Worm (Caenorhabditis elegans) whole organism, L4/young adult: ENCODE data around the gene Y43F8B.25.

ENCODE experiments used
- W03F9.2 ChIP-seq: fragments of 150-350 bp; optimal IDR thresholded peaks from 2 replicates; lab custom pipeline; 2014; ENCODE audit warnings: missing biosample characterization, missing genetic modification characterization
- dao-5 ChIP-seq: sonication (generic microtip); optimal IDR thresholded peaks from 2 replicates; lab custom pipeline; 2016; ENCODE audit warnings: missing genotype, missing genetic modification characterization, moderate library complexity, missing compliant biosample characterization
- him-1 ChIP-seq: sonication (generic microtip); optimal IDR thresholded peaks from 2 replicates; lab custom pipeline; 2016; ENCODE audit warnings: missing genotype, missing genetic modification reagents, missing genetic modification characterization, missing compliant biosample characterization

The Y43F8B.25 gene

DNA sequence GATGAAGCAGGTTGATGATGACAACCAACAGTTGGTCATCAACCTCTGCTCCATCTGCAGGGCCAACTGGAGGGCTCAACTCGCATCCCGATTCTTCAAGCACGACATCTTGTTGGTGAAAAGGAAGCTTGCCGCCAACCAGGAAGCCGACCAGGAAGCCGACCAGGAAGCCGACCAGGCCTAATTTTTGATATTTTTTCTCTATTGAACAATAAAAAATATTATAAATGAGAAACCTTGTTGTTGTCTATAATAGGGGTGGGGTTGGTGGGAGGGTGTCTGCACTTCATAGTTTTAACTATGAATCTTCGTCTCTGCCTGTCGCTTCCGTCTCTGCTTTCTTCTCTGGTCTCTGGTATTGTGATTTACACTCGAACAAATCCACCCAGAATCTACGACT lies 23.0 kb downstream of the Y43F8B.25 start, which contains the start of gene Y43F8B.18:
Gene Y43F8B.18 (plus strand): TSS at position 301 of the 400 bp plus-strand sequence.
- TF ChIP-seq W03F9.2 (tag; lab: Kevin White, UChicago) (no peak), him-1 (no peak), dao-5 (tag; lab: Kevin White, UChicago) (no peak)

DNA sequence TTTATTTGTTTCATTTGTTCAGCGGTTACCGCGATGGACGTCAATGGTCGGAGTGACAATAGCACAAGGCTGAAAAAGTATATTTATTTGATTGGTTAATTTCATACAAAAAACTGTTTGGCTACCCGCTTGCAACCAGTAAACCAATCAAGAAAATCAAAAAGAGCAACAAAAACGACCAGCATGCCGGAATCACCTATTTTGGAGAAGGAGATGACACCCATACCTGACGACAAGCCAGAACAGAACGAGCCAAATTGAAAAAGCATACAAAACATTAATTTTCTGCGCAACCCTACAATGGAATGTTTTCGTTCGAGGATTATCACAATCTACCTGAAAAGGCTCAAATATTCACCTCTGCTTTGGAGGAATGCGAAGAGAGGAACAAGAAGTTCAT lies 27.7 kb downstream of the Y43F8B.25 start, which contains the start of gene Y43F8B.7:
Gene Y43F8B.7 (plus strand): TSS at position 301 of the 400 bp plus-strand sequence.
- TF ChIP-seq W03F9.2 (tag; lab: Kevin White, UChicago) (no peak), him-1 (no peak), dao-5 (tag; lab: Kevin White, UChicago) (no peak)

DNA sequence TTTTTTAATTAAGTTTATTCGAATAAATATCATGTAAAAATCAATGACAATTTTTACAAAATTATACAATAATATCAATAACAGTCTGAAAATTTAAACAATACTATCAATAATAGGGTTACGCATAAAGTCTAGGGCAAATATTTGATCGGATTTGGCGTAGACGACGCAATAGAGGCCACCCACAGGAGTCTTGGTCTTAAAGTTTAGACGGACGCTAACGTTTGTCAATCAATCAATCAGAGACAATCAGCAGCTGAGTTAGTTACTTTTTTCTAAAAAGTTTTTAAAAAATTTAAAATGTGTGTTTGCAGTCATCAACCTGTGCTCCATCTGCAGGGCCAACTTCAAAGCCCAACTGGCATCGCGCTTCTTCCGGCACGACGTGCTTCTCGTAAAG lies 28.6 kb downstream of the Y43F8B.25 start, which contains the start of gene Y43F8B.29:
Gene Y43F8B.29 (plus strand): TSS at position 301 of the 400 bp plus-strand sequence.
- no peak for TF ChIP-seq him-1
- TF ChIP-seq W03F9.2 (tag; lab: Kevin White, UChicago), result no peak
- TF ChIP-seq dao-5 (tag; lab: Kevin White, UChicago), result no peak

DNA sequence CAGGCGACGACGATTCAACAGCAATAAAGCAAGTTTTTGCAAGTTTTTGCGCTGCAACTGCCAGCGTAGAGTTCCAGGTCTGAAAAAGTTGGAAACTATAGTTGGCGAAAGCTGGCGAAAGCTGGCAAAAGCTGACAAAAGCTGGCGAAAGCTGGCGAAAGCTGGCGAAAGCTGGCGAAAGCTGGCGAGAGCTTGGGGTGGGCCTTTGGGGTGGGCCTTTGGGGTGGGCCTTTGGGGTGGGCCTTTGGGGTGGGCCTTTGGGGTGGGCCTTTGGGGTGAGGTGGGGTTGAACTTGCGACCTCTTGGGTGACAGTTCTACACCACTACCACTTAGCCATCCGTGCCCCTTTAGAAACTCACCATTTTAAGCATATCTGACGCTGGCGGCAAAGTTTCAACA lies 32.4 kb downstream of the Y43F8B.25 start:
- TF ChIP-seq dao-5 (tag; lab: Kevin White, UChicago), result no peak

DNA sequence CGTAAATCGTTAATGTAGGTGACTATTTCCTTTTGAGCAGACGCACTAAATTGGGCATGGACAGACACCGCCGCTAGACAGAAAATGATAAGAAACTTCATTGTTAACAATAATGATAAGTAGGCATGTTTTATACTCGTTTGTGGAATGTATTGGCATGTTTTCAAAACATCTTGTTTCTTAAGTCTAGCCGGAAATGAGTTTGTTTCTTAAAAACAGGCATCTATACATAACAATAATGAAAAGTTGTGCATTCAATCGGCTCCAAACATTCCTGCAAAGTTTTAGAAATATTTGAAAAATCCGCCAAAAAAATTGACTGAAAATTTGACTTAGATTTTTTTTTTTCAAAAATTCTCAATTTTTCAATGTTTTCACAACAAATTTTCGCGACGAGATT lies 32.9 kb downstream of the Y43F8B.25 start, which contains the start of gene scl-21:
Gene scl-21 (minus strand): TSS at position 101 of the 400 bp plus-strand sequence.
- TF ChIP-seq him-1 (no peak), dao-5 (tag; lab: Kevin White, UChicago) (no peak), W03F9.2 (tag; lab: Kevin White, UChicago) (no peak)

DNA sequence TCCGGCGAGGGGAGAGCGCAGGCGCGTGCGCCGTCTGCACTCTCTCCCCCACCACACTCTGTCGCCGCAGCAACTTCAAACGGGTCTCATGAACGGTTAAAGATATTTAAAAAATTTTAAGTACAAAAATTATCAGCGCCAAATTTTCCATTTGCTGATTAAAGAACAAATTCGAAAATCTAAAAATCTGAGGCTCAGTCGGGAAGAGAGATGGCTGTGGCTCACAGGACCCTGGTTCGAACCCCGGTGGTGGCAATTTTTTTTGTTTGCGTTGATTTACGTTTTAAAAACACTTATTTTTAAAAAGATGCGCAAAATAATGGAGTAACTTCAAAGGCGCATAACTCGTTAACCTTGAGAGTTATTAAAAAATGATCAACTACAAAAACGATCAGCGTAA lies 34.4 kb downstream of the Y43F8B.25 start:
- TF ChIP-seq W03F9.2 (tag; lab: Kevin White, UChicago), result no peak
- TF ChIP-seq him-1, result no peak
- TF ChIP-seq dao-5 (tag; lab: Kevin White, UChicago), result no peak

DNA sequence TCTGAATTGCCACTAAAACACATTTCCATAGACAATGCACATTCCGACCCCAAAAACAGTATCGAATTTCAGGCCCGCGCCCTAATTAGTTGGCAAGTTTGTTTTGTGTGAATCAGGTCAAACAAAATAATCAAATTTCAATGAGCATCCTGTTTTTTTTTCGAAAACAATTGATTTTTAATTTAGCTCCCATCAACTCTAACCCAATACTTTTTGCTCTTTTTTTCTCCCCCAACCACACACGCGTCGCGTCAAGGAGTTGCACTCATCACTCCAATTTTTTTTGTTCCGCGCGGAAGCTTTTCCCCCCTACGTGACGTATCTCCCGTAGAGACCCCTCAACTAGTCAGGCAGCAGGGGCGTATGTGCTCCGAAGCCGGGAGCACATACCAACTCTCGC lies 38.7 kb downstream of the Y43F8B.25 start:
- TF ChIP-seq dao-5 (tag; lab: Kevin White, UChicago) (no peak), W03F9.2 (tag; lab: Kevin White, UChicago) (no peak), him-1 (no peak)

DNA sequence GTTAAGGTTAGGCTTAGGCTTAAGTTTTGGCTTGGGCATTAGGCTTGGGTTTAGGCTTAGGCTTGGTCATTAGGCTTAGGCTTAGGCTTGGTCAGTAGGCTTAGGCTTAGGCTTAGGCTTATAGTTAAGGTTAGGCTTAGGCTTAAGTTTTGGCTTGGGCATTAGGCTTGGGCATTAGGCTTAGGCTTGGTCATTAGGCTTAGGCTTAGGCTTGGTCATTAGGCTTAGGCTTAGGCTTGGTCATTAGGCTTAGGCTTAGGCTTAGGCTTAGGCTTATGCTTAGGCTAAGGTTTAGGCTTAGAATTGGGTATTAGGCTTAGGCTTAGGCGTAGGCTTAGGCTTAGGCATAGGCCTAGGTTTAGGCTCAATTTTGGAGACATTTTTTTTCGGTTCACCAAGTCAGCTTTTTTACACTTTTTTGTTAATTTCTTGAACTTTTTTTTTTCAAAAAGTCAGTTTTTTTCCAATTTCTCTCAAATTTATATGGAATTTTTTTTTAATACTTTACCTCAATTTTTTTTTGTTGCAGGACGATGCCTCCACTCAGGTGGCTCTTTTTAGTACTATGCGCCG lies 40.0 kb downstream of the Y43F8B.25 start, which contains the start of gene Y43F8B.3:
Gene Y43F8B.3 (plus strand): TSS at position 523 of the 573 bp plus-strand sequence.
- TF ChIP-seq W03F9.2 (tag; lab: Kevin White, UChicago), result no peak
- no peak for TF ChIP-seq him-1
- TF ChIP-seq dao-5 (tag; lab: Kevin White, UChicago), result no peak

DNA sequence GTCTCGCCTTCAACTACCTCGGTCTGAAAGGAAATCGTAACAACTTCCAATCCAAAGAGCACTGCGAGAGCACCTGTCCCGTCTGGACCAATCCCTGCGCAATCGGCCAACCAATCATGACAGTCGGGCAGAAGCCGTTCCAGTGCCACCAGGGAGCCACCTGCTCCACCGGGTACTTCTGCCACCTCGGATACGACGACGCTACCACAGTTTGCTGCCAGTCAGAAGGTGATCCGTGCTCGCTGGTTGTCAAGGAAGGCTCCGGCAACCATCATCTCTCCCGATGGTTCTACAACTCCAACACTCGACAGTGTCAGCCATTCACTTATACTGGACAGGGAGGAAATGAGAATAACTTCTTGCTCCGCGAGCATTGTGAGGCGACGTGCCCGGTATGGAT lies 46.3 kb downstream of the Y43F8B.25 start:
- TF ChIP-seq him-1 (no peak), W03F9.2 (tag; lab: Kevin White, UChicago) (no peak), dao-5 (tag; lab: Kevin White, UChicago) (no peak)

DNA sequence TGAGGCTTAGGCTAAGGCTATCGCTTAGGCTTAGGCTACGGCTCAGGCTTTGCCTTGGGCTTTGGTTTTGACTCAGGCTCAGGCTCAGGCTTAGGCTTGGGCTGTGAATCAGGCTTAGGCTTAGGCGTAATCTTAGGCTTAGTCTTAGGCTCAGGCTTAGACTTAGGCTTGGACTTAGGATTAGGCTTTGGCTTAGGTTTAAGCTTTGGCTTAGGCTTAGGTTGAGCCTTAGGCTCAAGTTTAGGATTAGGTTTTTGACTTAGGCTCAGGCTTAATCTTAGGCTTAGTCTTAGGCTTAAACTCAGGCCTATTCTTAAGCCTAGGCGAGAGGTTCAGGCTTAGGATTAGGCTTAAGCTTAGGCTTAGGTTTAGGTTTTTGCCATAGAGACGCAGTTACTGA lies 47.6 kb downstream of the Y43F8B.25 start:
- TF ChIP-seq W03F9.2 (tag; lab: Kevin White, UChicago) (no peak), him-1 (no peak)

DNA sequence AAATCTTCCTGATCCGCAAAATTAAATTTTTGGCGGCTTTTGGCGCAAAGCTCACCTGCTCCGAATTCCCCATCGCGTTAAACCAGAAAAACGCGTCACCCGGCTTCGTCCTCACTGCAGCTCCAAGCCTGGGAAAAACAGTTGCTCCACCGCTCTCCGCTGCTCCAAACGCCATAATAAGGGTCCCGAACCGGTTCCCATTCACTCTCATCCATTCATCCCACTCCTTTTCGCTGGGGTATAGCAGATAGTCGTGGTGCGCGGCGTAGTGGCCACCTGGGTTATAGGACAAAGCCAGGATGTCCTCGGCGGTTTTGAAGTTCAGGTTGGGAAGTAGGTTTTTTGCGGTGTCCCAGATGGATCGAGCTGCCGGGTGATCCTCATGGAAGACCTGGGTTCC lies 48.2 kb downstream of the Y43F8B.25 start:
- no peak for TF ChIP-seq him-1

DNA sequence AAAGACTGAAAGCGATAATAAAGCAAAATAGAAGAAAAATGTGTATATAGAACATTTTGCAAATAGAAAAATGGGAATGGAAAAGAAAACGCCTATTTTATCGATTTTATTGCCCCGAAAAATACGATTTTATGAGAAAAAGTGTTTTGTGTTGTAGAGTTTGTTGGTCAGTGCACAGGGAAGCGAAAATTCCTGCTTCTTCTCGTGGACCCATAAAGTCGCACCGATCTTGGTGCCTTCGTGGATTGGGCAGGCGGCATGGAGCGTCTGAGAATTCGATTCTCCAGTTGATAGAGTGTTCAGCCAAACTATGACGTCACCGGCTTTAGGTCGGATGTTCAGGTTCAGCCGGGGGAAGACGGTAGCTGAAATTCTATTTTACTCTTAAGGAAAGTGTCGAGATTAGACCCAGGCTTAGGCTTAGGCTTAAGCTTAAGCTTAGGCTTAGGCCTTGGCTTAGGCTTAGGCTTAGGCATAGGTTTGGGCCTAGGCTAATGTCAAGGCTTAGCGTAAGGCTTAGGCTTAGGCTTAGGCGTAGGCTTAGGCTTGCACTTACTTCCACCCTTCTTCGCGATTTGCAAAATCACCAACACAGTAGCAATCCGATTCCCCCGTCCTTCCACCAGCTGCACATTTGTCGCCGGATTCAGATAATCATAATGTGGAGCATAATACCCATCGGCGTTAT lies 49.7 kb downstream of the Y43F8B.25 start, which contains the start of gene Y43F8B.19:
Gene Y43F8B.19 (minus strand): TSS at position 51 of the 688 bp plus-strand sequence.
- TF ChIP-seq dao-5 (tag; lab: Kevin White, UChicago) (no peak), him-1 (no peak), W03F9.2 (tag; lab: Kevin White, UChicago) (no peak)
